Fruit fly (Drosophila melanogaster): ENCODE data around the gene CG31626.

The CG31626 gene

DNA sequence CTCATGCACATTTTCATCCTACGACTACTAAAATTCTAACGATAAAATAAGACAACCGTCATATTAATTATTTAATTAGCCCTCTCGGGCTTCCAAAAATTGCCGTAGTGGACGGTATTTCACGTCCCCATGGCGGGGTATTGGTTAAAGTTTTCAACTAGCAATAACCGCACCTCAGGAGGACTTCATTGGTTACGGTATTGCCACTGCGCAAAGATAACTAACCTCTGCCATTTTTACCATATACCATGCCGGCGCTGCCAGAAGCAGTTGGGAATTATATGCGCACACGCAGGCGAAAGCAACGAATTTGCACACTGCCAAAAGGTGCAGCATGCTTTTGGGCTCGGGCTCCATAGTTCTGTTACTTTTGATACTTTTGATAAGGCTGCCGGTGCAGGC lies 21.6 kb downstream of the CG31626 start (continued):
- TF ChIP-seq CG13624 (GFP tag; optimal IDR thresholded peaks at IDR 0.05) (peak; percentile 22), C15 (GFP tag; IDR thresholded peaks at IDR 0.05) (no peak), CG17328 (GFP tag; IDR thresholded peaks at IDR 0.05) (peak; percentile 57), CG4328 (GFP tag; optimal IDR thresholded peaks at IDR 0.05) (no peak), gsb (GFP tag; IDR thresholded peaks at IDR 0.05) (no peak), Optix (GFP tag; IDR thresholded peaks at IDR 0.05) (0 out of 3 replicates have a peak, but pooled peaks have one; percentile 15), CG10267 (tag; optimal IDR thresholded peaks at IDR 0.05) (no peak), crp (GFP tag; optimal IDR thresholded peaks at IDR 0.05) (no peak), gce (GFP tag; IDR thresholded peaks at IDR 0.05) (no peak), ttk (GFP tag; IDR thresholded peaks at IDR 0.05) (no peak; the same call in 1 of the 2 replicates), Awh (GFP tag; IDR thresholded peaks at IDR 0.05) (peak; percentile 20; the same call in 1 of the 2 replicates), Med (GFP tag) (peak; percentile 94), CG3847 (GFP tag; IDR thresholded peaks at IDR 0.05) (peak; percentile 42; the same call in 1 of the 2 replicates), CG2875 (GFP tag; optimal IDR thresholded peaks at IDR 0.05) (no peak), fd3F (GFP tag; optimal IDR thresholded peaks at IDR 0.05) (no peak), Bdp1 (GFP tag; optimal IDR thresholded peaks at IDR 0.05) (no peak), slou (GFP tag; optimal IDR thresholded peaks at IDR 0.05) (no peak), Dad (GFP tag; optimal IDR thresholded peaks at IDR 0.05) (no peak), fd96Cb (tag; optimal IDR thresholded peaks at IDR 0.05) (peak; percentile 40), p53 (GFP tag; optimal IDR thresholded peaks at IDR 0.05) (no peak), unc-4 (GFP tag; IDR thresholded peaks at IDR 0.05; ENCODE audit: partially characterized antibody) (no peak), kni (GFP tag; optimal IDR thresholded peaks at IDR 0.05) (no peak), ac (GFP tag; optimal IDR thresholded peaks at IDR 0.05) (peak; percentile 0), CG3838 (GFP tag; optimal IDR thresholded peaks at IDR 0.05) (no peak), CG15269 (tag; optimal IDR thresholded peaks at IDR 0.05) (no peak), CG30020 (tag; optimal IDR thresholded peaks at IDR 0.05) (no peak), dysf (GFP tag; IDR thresholded peaks at IDR 0.05) (no peak), CG8765 (GFP tag; IDR thresholded peaks at IDR 0.05) (peak; percentile 41; the same call in 1 of the 2 replicates), Dek (tag; optimal IDR thresholded peaks at IDR 0.05) (peak; percentile 36), CG9876 (GFP tag; optimal IDR thresholded peaks at IDR 0.05) (peak; percentile 7), CG12219 (GFP tag; optimal IDR thresholded peaks at IDR 0.05) (no peak), dpn (GFP tag; optimal IDR thresholded peaks at IDR 0.05) (peak in 1 of 2 experiments; percentile 63), toy (GFP tag; IDR thresholded peaks at IDR 0.05) (0 out of 2 replicates have a peak, but pooled peaks have one; percentile 11), NfI (GFP tag; optimal IDR thresholded peaks at IDR 0.05) (no peak), CG18476 (GFP tag; optimal IDR thresholded peaks at IDR 0.05) (no peak), CG16863 (GFP tag; optimal IDR thresholded peaks at IDR 0.05) (peak; percentile 31), CG7928 (GFP tag; optimal IDR thresholded peaks at IDR 0.05) (no peak), fd102C (GFP tag; optimal IDR thresholded peaks at IDR 0.05) (peak; percentile 32), CG1529 (GFP tag; optimal IDR thresholded peaks at IDR 0.05) (peak; percentile 31), CG4424 (GFP tag; optimal IDR thresholded peaks at IDR 0.05) (peak; percentile 2), Dfd (GFP tag; optimal IDR thresholded peaks at IDR 0.05) (no peak), Hr51 (GFP tag; optimal IDR thresholded peaks at IDR 0.05) (peak in 1 of 2 experiments; percentile 65), dimm (GFP tag; IDR thresholded peaks at IDR 0.05) (no peak), CG6175 (GFP tag; IDR thresholded peaks at IDR 0.05) (no peak), CG15601 (tag; optimal IDR thresholded peaks at IDR 0.05) (peak; percentile 19), vvl (GFP tag; IDR thresholded peaks at IDR 0.05) (peak; percentile 51; the same call in 1 of the 2 replicates), NC2α (GFP tag; optimal IDR thresholded peaks at IDR 0.05) (peak; percentile 23), CG17568 (GFP tag; optimal IDR thresholded peaks at IDR 0.05) (no peak), sima (GFP tag; optimal IDR thresholded peaks at IDR 0.05) (no peak), hkb (optimal IDR thresholded peaks at IDR 0.05) (no peak), hkb (GFP tag; IDR thresholded peaks at IDR 0.05) (peak; percentile 43)

Data from whole organism, embryonic.